Fruit fly (Drosophila melanogaster) whole organism, pupa: ENCODE results near the gene CG15514.

Experiments used
- CG10348 ChIP-seq: fragments of 200-800 bp; sonication (Bioruptor generic); IDR thresholded peaks from 2 replicates; pipeline ENCODE4 v1.3.6; 2022; ENCODE audit warnings: missing biosample characterization, missing genetic modification characterization
- CG12605 ChIP-seq: fragments of 200-800 bp; sonication (Bioruptor generic); IDR thresholded peaks from 2 replicates; pipeline ENCODE4 v1.3.6; 2022; ENCODE audit warnings: missing biosample characterization, missing genetic modification characterization
- CG15710 ChIP-seq: fragments of 200-800 bp; sonication (Bioruptor generic); optimal IDR thresholded peaks from 2 replicates; lab custom pipeline; 2018; ENCODE audit warnings: missing biosample characterization, mild to moderate bottlenecking, missing genetic modification characterization, moderate library complexity
- CG32121 ChIP-seq: fragments of 200-800 bp; sonication (Bioruptor generic); IDR thresholded peaks from 2 replicates; pipeline ENCODE4 v1.3.6; 2022; ENCODE audit warnings: missing biosample characterization, missing genetic modification characterization
- CG34367 ChIP-seq: fragments of 200-800 bp; sonication (Bioruptor generic); optimal IDR thresholded peaks from 2 replicates; lab custom pipeline; 2018; ENCODE audit warnings: missing biosample characterization, mild to moderate bottlenecking, missing genetic modification characterization
- CG4496 ChIP-seq: fragments of 200-800 bp; sonication (Bioruptor generic); IDR thresholded peaks from 3 replicates; pipeline ENCODE4 v1.3.6; 2022; ENCODE audit warnings: missing biosample characterization, missing genetic modification characterization
- CG8159 ChIP-seq: fragments of 200-800 bp; sonication (Bioruptor generic); optimal IDR thresholded peaks from 3 replicates; lab custom pipeline; 2018; ENCODE audit warnings: missing biosample characterization, mild to moderate bottlenecking, missing genetic modification characterization, moderate library complexity
- CG8301 ChIP-seq: fragments of 200-800 bp; sonication (Bioruptor generic); optimal IDR thresholded peaks from 2 replicates; lab custom pipeline; 2018; ENCODE audit warnings: missing biosample characterization, mild to moderate bottlenecking, missing genetic modification characterization
- D1 ChIP-seq: fragments of 200-800 bp; sonication (Bioruptor generic); optimal IDR thresholded peaks from 2 replicates; lab custom pipeline; 2018; ENCODE audit warnings: missing biosample characterization, mild to moderate bottlenecking, missing genetic modification characterization, moderate library complexity
- EcR ChIP-seq: fragments of 200-800 bp; sonication (Bioruptor generic); optimal IDR thresholded peaks from 3 replicates; lab custom pipeline; 2019; ENCODE audit warnings: missing biosample characterization, missing genetic modification characterization, mild to moderate bottlenecking, moderate library complexity, missing genetic modification reagents
- Pif1B ChIP-seq: fragments of 200-800 bp; sonication (Bioruptor generic); optimal IDR thresholded peaks from 3 replicates; lab custom pipeline; 2016; ENCODE audit warnings: missing biosample characterization, missing genetic modification characterization
- Snoo ChIP-seq: fragments of 200-800 bp; sonication (Bioruptor generic); optimal IDR thresholded peaks from 3 replicates; lab custom pipeline; 2017; ENCODE audit warnings: missing biosample characterization, mild to moderate bottlenecking, missing genetic modification characterization, inconsistent platforms
- fd96Ca ChIP-seq: fragments of 200-800 bp; sonication (Bioruptor generic); IDR thresholded peaks from 3 replicates; pipeline ENCODE4 v1.3.6; 2022; ENCODE audit warnings: missing biosample characterization, missing genetic modification characterization

DNA sequence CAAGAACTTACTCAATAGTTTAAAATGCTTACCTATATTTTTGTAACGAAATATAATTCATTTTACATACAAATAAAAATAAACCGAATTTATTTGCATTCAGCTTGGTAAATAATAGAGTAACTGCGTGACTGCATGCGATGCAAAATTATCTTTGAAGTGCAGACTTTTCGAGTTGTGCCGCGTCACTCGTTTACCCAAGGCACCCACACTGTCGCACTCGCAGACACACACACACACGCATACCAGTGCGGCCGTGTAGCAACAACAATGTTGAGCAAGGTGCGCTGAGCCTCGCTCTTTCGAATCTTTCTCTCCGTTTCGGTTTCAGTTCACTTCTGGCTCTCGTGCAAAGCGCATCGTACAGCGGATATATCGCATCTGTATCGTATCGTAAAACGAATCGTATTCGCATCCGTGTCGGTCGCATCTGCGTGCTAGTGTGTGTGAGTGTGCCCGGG is 15.5 kb upstream of the CG15514 start, which contains the start of gene CG31038:
- TF ChIP-seq Pif1B (peak; percentile 62), EcR (GFP tag; lab: Kevin White, UChicago) (peak; percentile 68), CG10348 (GFP tag; lab: Robert Waterston, UW) (no peak), CG12605 (peak; percentile 71), CG4496 (GFP tag; lab: Robert Waterston, UW) (peak; percentile 77), CG32121 (GFP tag; lab: Robert Waterston, UW) (peak; percentile 68; the same call in 1 of the 2 replicates), D1 (no peak), CG8159 (tag; lab: Kevin White, UChicago) (peak; percentile 58), CG15710 (tag; lab: Kevin White, UChicago) (peak; percentile 12), Snoo (tag; lab: Kevin White, UChicago) (no peak), CG34367 (tag; lab: Kevin White, UChicago) (peak; percentile 27), fd96Ca (GFP tag; lab: Robert Waterston, UW) (peak; percentile 50; the same call in 1 of the 3 replicates), CG8301 (tag; lab: Kevin White, UChicago) (peak; percentile 55)
